Worm (Caenorhabditis elegans) whole organism, young adult: ENCODE measurements around the gene Y57G11C.42.
A peak's percentile ranks its signal among the peaks of the same experiment; 100 is the strongest.
"Not testable (repeated sequence)": the region's sequence is repeated elsewhere in the genome, so short reads cannot be mapped to it uniquely, and the experiment has no call there.

ENCODE experiments used
- C06A6.2 ChIP-seq: fragments of 200-800 bp; sonication (Bioruptor generic); conservative IDR thresholded peaks from 2 replicates; pipeline ENCODE4 v1.3.6; 2022; ENCODE audit warnings: missing genetic modification characterization, missing compliant biosample characterization
- D2030.7 ChIP-seq: fragments of 200-800 bp; sonication (Bioruptor generic); IDR thresholded peaks from 2 replicates; pipeline ENCODE4 v1.3.6; 2022; ENCODE audit warnings: missing genetic modification reagents, missing genetic modification characterization, missing compliant biosample characterization
- F33H1.4 ChIP-seq: fragments of 200-800 bp; sonication (Bioruptor generic); IDR thresholded peaks from 2 replicates; pipeline ENCODE4 v1.3.6; 2022; ENCODE audit warnings: missing genetic modification reagents, missing genetic modification characterization, missing compliant biosample characterization
- F49E8.2 ChIP-seq: sonication (generic microtip); optimal IDR thresholded peaks from 3 replicates; lab custom pipeline; 2017; ENCODE audit warnings: missing genetic modification characterization, mild to moderate bottlenecking, missing compliant biosample characterization, antibody characterized with exemption, moderate library complexity; ENCODE audit not compliant: insufficient read depth
- T07F8.4 ChIP-seq: sonication (generic microtip); optimal IDR thresholded peaks from 2 replicates; lab custom pipeline; 2016; ENCODE audit warnings: mild to moderate bottlenecking, missing genetic modification characterization, moderate library complexity, missing compliant biosample characterization
- Y53F4B.3 ChIP-seq: fragments of 200-800 bp; sonication (Bioruptor generic); IDR thresholded peaks from 2 replicates; pipeline ENCODE4 v1.3.6; 2022; ENCODE audit warnings: missing genetic modification reagents, missing genetic modification characterization, missing compliant biosample characterization
- Y95B8A.8 ChIP-seq: fragments of 200-800 bp; sonication (Bioruptor generic); IDR thresholded peaks from 2 replicates; pipeline ENCODE4 v1.3.6; 2022; ENCODE audit warnings: missing genetic modification reagents, missing genetic modification characterization, missing compliant biosample characterization
- akir-1 ChIP-seq: fragments of 200-800 bp; sonication (Bioruptor generic); optimal IDR thresholded peaks from 2 replicates; lab custom pipeline; 2018; ENCODE audit warnings: mild to moderate bottlenecking, missing genetic modification characterization, moderate library complexity, missing compliant biosample characterization
- athp-1 ChIP-seq: sonication (generic microtip); optimal IDR thresholded peaks from 2 replicates; lab custom pipeline; 2017; ENCODE audit warnings: mild to moderate bottlenecking, missing genetic modification characterization, missing compliant biosample characterization
- attf-6 ChIP-seq: fragments of 200-800 bp; sonication (Bioruptor generic); IDR thresholded peaks from 2 replicates; pipeline ENCODE4 v1.3.6; 2022; ENCODE audit warnings: missing genetic modification reagents, missing genetic modification characterization, missing compliant biosample characterization
- cebp-1 ChIP-seq, 2 experiments: fragments of 200-800 bp in 1 of 2; sonication (Bioruptor generic) in 1 of 2; sonication (generic microtip) in 1 of 2; IDR thresholded peaks in 1 of 2; optimal IDR thresholded peaks in 1 of 2; 2 replicates each; pipeline versions ENCODE4 v1.3.6 to Lab custom; 2017 to 2022; ENCODE audit warnings: missing compliant biosample characterization in 2 of 2, missing genetic modification characterization in 2 of 2, mild to moderate bottlenecking in 1 of 2, missing genetic modification reagents in 1 of 2, moderate library complexity in 1 of 2
- ceh-79 ChIP-seq: sonication (generic microtip); optimal IDR thresholded peaks from 2 replicates; lab custom pipeline; 2017; ENCODE audit warnings: mild to moderate bottlenecking, missing genetic modification characterization, missing compliant biosample characterization
- efl-1 ChIP-seq: fragments of 150-350 bp; optimal IDR thresholded peaks from 2 replicates; lab custom pipeline; 2014; ENCODE audit warnings: missing biosample characterization, missing genetic modification reagents, missing genetic modification characterization
- egrh-3 ChIP-seq: fragments of 200-800 bp; sonication (Bioruptor generic); IDR thresholded peaks from 2 replicates; pipeline ENCODE4 v1.3.6; 2022; ENCODE audit warnings: missing genetic modification reagents, missing genetic modification characterization, missing compliant biosample characterization
- lin-54 ChIP-seq: fragments of 200-800 bp; sonication (Bioruptor generic); optimal IDR thresholded peaks from 2 replicates; lab custom pipeline; 2018; ENCODE audit warnings: mild to moderate bottlenecking, missing genetic modification characterization, missing compliant biosample characterization
- lsl-1 ChIP-seq: fragments of 200-800 bp; sonication (Bioruptor generic); optimal IDR thresholded peaks from 2 replicates; lab custom pipeline; 2018; ENCODE audit warnings: mild to moderate bottlenecking, missing genetic modification characterization, moderate library complexity, missing compliant biosample characterization
- repo-1 ChIP-seq: sonication (generic microtip); optimal IDR thresholded peaks from 2 replicates; lab custom pipeline; 2017; ENCODE audit warnings: mild to moderate bottlenecking, missing genetic modification characterization, missing compliant biosample characterization
- sdz-38 ChIP-seq: sonication (generic microtip); optimal IDR thresholded peaks from 2 replicates; lab custom pipeline; 2016; ENCODE audit warnings: missing genotype, missing genetic modification characterization, missing compliant biosample characterization
- sea-2 ChIP-seq: fragments of 200-800 bp; sonication (Bioruptor generic); IDR thresholded peaks from 2 replicates; pipeline ENCODE4 v1.3.6; 2022; ENCODE audit warnings: missing genetic modification characterization, missing compliant biosample characterization
- snpc-1.1 ChIP-seq: sonication (generic microtip); optimal IDR thresholded peaks from 2 replicates; lab custom pipeline; 2017; ENCODE audit warnings: missing genetic modification characterization, mild to moderate bottlenecking, missing compliant biosample characterization, antibody characterized with exemption, moderate library complexity, missing genotype, missing genetic modification reagents; ENCODE audit not compliant: insufficient read depth
- snpc-1.3 ChIP-seq: sonication (generic microtip); optimal IDR thresholded peaks from 2 replicates; lab custom pipeline; 2017; ENCODE audit warnings: missing genetic modification characterization, mild to moderate bottlenecking, missing compliant biosample characterization, antibody characterized with exemption, moderate library complexity, missing genotype, missing genetic modification reagents; ENCODE audit not compliant: insufficient read depth
- snpc-3.4 ChIP-seq: sonication (generic microtip); optimal IDR thresholded peaks from 2 replicates; lab custom pipeline; 2017; ENCODE audit warnings: missing genetic modification characterization, mild to moderate bottlenecking, missing compliant biosample characterization, antibody characterized with exemption, moderate library complexity, missing genotype, missing genetic modification reagents
- snpc-4 ChIP-seq, 5 experiments: fragments of 150-350 bp in 1 of 5; sonication (generic microtip) in 4 of 5; optimal IDR thresholded peaks; 2 replicates each; lab custom pipeline; 2014 to 2018; ENCODE audit warnings: missing genetic modification characterization in 5 of 5, missing biosample characterization in 3 of 5, antibody characterized with exemption in 2 of 5, mild to moderate bottlenecking in 2 of 5, missing compliant biosample characterization in 2 of 5, missing genotype in 2 of 5, moderate library complexity in 2 of 5, missing genetic modification reagents in 1 of 5
- tbp1 ChIP-seq: fragments of 200-800 bp; sonication (Bioruptor generic); optimal IDR thresholded peaks from 2 replicates; lab custom pipeline; 2018; ENCODE audit warnings: mild to moderate bottlenecking, missing genetic modification characterization, missing compliant biosample characterization
- zfh-2 ChIP-seq: fragments of 200-800 bp; sonication (Bioruptor generic); conservative IDR thresholded peaks from 2 replicates; pipeline ENCODE4 v1.3.6; 2022; ENCODE audit warnings: missing genetic modification reagents, missing genetic modification characterization, missing compliant biosample characterization
- ztf-6 ChIP-seq: fragments of 200-800 bp; sonication (Bioruptor generic); IDR thresholded peaks from 2 replicates; pipeline ENCODE4 v1.3.6; 2022; ENCODE audit warnings: missing genetic modification reagents, missing genetic modification characterization, missing compliant biosample characterization

Y57G11C.42 gene

DNA sequence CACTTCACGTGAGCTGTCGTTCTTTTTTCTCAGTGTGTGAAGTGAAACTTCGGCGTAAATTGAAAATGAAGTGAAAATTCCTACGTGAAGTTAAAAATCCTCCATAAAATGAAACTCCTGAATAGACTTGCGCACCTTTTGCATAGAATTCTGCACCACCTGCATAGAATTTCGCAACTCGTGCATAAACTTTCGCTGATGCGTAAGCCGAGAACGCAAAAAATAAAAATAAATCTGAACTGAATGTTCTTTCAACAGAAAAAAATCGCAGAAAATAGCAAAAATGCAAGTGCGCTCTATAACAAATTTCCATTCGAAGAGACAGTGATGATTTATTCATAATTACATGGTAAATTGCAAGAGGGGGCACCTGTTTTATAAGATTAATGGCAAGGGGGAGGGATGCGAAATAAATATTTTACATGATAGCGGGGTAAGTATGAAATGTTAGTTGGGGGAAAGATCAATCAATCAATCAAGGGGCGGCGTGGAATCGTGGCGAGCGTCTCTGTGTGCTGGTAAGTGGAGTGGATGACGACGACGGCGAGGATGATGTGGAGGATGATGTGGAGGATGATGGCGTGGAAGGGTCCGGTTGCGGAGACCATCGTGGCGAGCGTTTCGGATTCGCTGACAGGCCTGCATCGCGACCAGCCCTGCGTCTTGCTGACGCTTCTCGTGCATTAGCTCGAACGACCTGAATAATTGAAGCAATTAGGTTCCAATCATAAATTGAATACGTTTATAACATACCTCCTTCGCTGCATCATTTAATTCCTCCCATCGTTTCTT lies 45.2 kb downstream of the Y57G11C.42 start, which contains the start of gene Y57G11C.36:
Y57G11C.36 (minus strand) TSS at position 502 of the 792 bp plus-strand sequence.
- TF ChIP-seq snpc-1.1 (tag; lab: Kevin White, UChicago), result peak; percentile 19
- TF ChIP-seq snpc-3.4 (tag; lab: Kevin White, UChicago), result peak; percentile 17
- TF ChIP-seq Y95B8A.8 (GFP tag; lab: Robert Waterston, UW), result no peak
- TF ChIP-seq zfh-2, result peak; percentile 67
- no peak for TF ChIP-seq athp-1 (tag; lab: Kevin White, UChicago)
- TF ChIP-seq D2030.7, result no peak
- no peak for TF ChIP-seq ztf-6
- TF ChIP-seq Y53F4B.3 (GFP tag; lab: Robert Waterston, UW), result no peak
- TF ChIP-seq sdz-38, result no peak
- peak; percentile 72 for TF ChIP-seq attf-6 (GFP tag; lab: Robert Waterston, UW)
- no peak for TF ChIP-seq C06A6.2 (GFP tag; lab: Robert Waterston, UW)
- TF ChIP-seq ceh-79 (tag; lab: Kevin White, UChicago), result no peak
- TF ChIP-seq snpc-4 (GFP tag; optimal IDR thresholded peaks at IDR 0.05; lab: Kevin White, UChicago), result no peak
- TF ChIP-seq snpc-4 (tag; optimal IDR thresholded peaks at IDR 0.05; lab: Kevin White, UChicago), result peak in 1 of 4 experiments; percentile 83
- no peak for TF ChIP-seq cebp-1 (GFP tag; IDR thresholded peaks at IDR 0.05; lab: Robert Waterston, UW)
- peak; percentile 50 for TF ChIP-seq cebp-1 (tag; optimal IDR thresholded peaks at IDR 0.05; lab: Kevin White, UChicago)
- peak; percentile 45; the same call in 1 of the 2 replicates for TF ChIP-seq egrh-3 (GFP tag; lab: Robert Waterston, UW)

DNA sequence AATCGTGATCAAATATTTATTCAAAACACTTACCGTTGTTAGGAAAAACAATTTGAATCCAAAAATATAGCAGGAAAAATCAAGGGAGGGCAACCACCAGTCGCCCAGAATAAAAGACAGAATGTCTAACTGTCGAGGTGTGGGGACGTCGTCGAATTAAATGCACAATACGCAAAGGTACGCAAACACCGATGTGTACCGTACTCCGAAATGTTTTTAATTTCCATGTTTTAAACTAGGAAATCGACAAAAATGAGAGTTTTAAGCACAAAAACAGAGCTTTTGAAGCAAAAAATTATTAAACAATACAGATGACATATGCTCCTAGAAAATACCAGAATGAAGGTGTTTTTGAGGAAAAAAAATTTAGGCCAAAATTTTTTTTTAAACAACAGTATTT lies 46.1 kb downstream of the Y57G11C.42 start, which contains the start of gene Y57G11C.51:
Y57G11C.51 (minus strand) TSS at position 101 of the 400 bp plus-strand sequence.
- not testable (repeated sequence) for TF ChIP-seq snpc-4 (GFP tag; optimal IDR thresholded peaks at IDR 0.05; lab: Kevin White, UChicago)
- peak in 1 of 4 experiments; percentile 40 for TF ChIP-seq snpc-4 (tag; optimal IDR thresholded peaks at IDR 0.05; lab: Kevin White, UChicago)

DNA sequence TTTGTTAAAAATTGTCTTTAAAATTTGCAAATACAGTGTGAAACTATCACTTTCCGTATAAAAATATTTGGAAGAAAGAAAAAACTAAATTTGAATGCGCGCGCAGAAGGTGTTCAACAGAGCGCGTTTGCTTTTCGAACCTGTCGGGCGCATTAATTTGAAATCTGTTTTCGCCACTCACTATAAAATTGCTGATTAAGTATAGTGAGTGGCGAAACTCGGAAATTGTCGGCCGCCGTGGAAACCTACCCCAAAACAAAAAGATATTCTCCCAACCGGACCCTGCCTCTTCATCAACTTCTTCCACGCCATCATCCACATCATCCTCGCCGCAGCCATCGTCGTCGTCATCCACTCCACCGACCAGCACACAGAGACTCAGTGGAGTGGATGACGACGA lies 52.2 kb downstream of the Y57G11C.42 start:
- TF ChIP-seq lin-54 (GFP tag; lab: Kevin White, UChicago) (peak; percentile 76), lsl-1 (GFP tag; lab: Kevin White, UChicago) (peak; percentile 51), snpc-1.1 (tag; lab: Kevin White, UChicago) (peak; percentile 90), snpc-3.4 (tag; lab: Kevin White, UChicago) (peak; percentile 80), tbp1 (GFP tag; lab: Kevin White, UChicago) (peak; percentile 70), F49E8.2 (tag; lab: Kevin White, UChicago) (peak; percentile 55), efl-1 (GFP tag; lab: Kevin White, UChicago) (peak; percentile 17), snpc-1.3 (tag; lab: Kevin White, UChicago) (peak; percentile 57), snpc-4 (GFP tag; optimal IDR thresholded peaks at IDR 0.05; lab: Kevin White, UChicago) (peak; percentile 93), snpc-4 (tag; optimal IDR thresholded peaks at IDR 0.05; lab: Kevin White, UChicago) (peak; percentile 84 to 97 (median 93))

DNA sequence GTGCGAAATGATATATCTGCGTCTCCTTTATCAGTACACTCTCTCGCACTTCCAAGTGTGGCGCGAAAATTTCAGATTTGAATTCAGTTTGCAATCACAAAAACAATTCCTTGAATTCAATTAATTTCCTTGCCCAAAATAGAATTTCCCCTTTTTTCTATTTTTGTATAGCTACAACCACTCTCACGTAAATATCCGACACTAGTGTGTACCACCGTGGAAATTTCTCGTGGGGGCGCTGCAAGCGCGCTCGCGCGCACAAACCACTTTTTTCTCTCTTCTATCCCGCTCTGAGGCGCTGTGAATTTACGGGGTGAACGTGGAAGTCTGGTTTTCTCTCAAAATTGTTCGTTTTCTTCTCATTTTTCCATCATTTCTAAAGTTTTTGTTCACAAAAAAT lies 53.2 kb downstream of the Y57G11C.42 start, which contains the start of gene Y57G11C.8:
Y57G11C.8 (plus strand) TSS at position 301 of the 400 bp plus-strand sequence.
- no peak for TF ChIP-seq repo-1
- TF ChIP-seq snpc-4 (GFP tag; optimal IDR thresholded peaks at IDR 0.05; lab: Kevin White, UChicago), result peak; percentile 43
- peak in 2 of 4 experiments; percentile 19 to 65 for TF ChIP-seq snpc-4 (tag; optimal IDR thresholded peaks at IDR 0.05; lab: Kevin White, UChicago)
- TF ChIP-seq efl-1 (GFP tag; lab: Kevin White, UChicago), result peak; percentile 67
- no peak for TF ChIP-seq sea-2 (GFP tag; lab: Robert Waterston, UW)
- TF ChIP-seq akir-1, result no peak
- TF ChIP-seq T07F8.4 (tag; lab: Kevin White, UChicago), result no peak
- no peak for TF ChIP-seq F33H1.4 (GFP tag; lab: Robert Waterston, UW)
